Worm (Caenorhabditis elegans) whole organism, L3 larva: ENCODE results near the gene cul-4.
A peak's percentile ranks its signal among the peaks of the same experiment; 100 is the strongest.

Experiments
- R02D3.7 ChIP-seq: fragments of 150-350 bp; optimal IDR thresholded peaks from 2 replicates; lab custom pipeline; 2014; ENCODE audit warnings: missing biosample characterization, missing genetic modification characterization
- ZK546.5 ChIP-seq: sonication (generic microtip); optimal IDR thresholded peaks from 2 replicates; lab custom pipeline; 2017; ENCODE audit warnings: missing biosample characterization, missing genetic modification characterization
- aly-2 ChIP-seq: fragments of 150-350 bp; optimal IDR thresholded peaks from 2 replicates; lab custom pipeline; 2014; ENCODE audit warnings: missing biosample characterization, missing genetic modification characterization
- ama-1 ChIP-seq: fragments of 150-350 bp; optimal IDR thresholded peaks from 2 replicates; lab custom pipeline; 2018
- ceh-16 ChIP-seq: sonication (generic microtip); optimal IDR thresholded peaks from 2 replicates; lab custom pipeline; 2017; ENCODE audit warnings: missing biosample characterization, missing genetic modification characterization
- ceh-28 ChIP-seq: fragments of 150-350 bp; optimal IDR thresholded peaks from 2 replicates; lab custom pipeline; 2014; ENCODE audit warnings: missing biosample characterization, missing genetic modification reagents, missing genetic modification characterization
- ceh-82 ChIP-seq: fragments of 150-350 bp; optimal IDR thresholded peaks from 2 replicates; lab custom pipeline; 2014; ENCODE audit warnings: missing biosample characterization, missing genetic modification characterization
- ceh-9 ChIP-seq: sonication (generic microtip); optimal IDR thresholded peaks from 2 replicates; lab custom pipeline; 2018; ENCODE audit warnings: missing biosample characterization, missing genetic modification characterization
- daf-12 ChIP-seq: fragments of 150-350 bp; optimal IDR thresholded peaks from 2 replicates; lab custom pipeline; 2014; ENCODE audit warnings: missing biosample characterization, missing genetic modification reagents, missing genetic modification characterization
- egl-27 ChIP-seq: sonication (generic microtip); optimal IDR thresholded peaks from 4 replicates; lab custom pipeline; 2017; ENCODE audit warnings: missing biosample characterization, missing genetic modification reagents, missing genetic modification characterization
- egl-5 ChIP-seq: fragments of 150-350 bp; optimal IDR thresholded peaks from 2 replicates; lab custom pipeline; 2017; ENCODE audit warnings: missing biosample characterization, missing genetic modification reagents, missing genetic modification characterization, inconsistent platforms
- elt-1 ChIP-seq: fragments of 150-350 bp; optimal IDR thresholded peaks from 2 replicates; lab custom pipeline; 2014; ENCODE audit warnings: missing biosample characterization, missing genetic modification characterization
- elt-2 ChIP-seq: sonication (generic microtip); optimal IDR thresholded peaks from 2 replicates; lab custom pipeline; 2016; ENCODE audit warnings: missing genetic modification reagents, mild to moderate bottlenecking, missing genetic modification characterization, missing compliant biosample characterization
- fkh-10 ChIP-seq: sonication (generic microtip); optimal IDR thresholded peaks from 2 replicates; lab custom pipeline; 2017; ENCODE audit warnings: missing biosample characterization, missing genetic modification reagents, missing genetic modification characterization
- fos-1 ChIP-seq: fragments of 150-350 bp; optimal IDR thresholded peaks from 2 replicates; lab custom pipeline; 2014; ENCODE audit warnings: missing biosample characterization, missing genetic modification characterization
- hmg-11 ChIP-seq: sonication (generic microtip); optimal IDR thresholded peaks from 2 replicates; lab custom pipeline; 2016; ENCODE audit warnings: missing genetic modification characterization, missing compliant biosample characterization
- jun-1 ChIP-seq: fragments of 150-350 bp; optimal IDR thresholded peaks from 2 replicates; lab custom pipeline; 2014; ENCODE audit warnings: missing biosample characterization, missing genetic modification reagents, missing genetic modification characterization
- lin-15B ChIP-seq: fragments of 150-350 bp; optimal IDR thresholded peaks from 2 replicates; lab custom pipeline; 2014; ENCODE audit warnings: missing biosample characterization, missing genetic modification characterization
- lin-39 ChIP-seq: fragments of 150-350 bp; optimal IDR thresholded peaks from 2 replicates; lab custom pipeline; 2018; ENCODE audit warnings: missing biosample characterization, missing genetic modification reagents, missing genetic modification characterization
- lsy-12 ChIP-seq: sonication (generic microtip); optimal IDR thresholded peaks from 2 replicates; lab custom pipeline; 2016; ENCODE audit warnings: mild to moderate bottlenecking, missing genetic modification characterization, missing compliant biosample characterization
- mdl-1 ChIP-seq: fragments of 150-350 bp; optimal IDR thresholded peaks from 2 replicates; lab custom pipeline; 2014; ENCODE audit warnings: missing biosample characterization, missing genetic modification characterization
- mml-1 ChIP-seq: fragments of 150-350 bp; sonication (generic microtip); optimal IDR thresholded peaks from 3 replicates; lab custom pipeline; 2014; ENCODE audit warnings: missing biosample characterization, missing genetic modification characterization
- nfya-1 ChIP-seq: sonication (generic microtip); optimal IDR thresholded peaks from 2 replicates; lab custom pipeline; 2017; ENCODE audit warnings: missing genetic modification characterization, mild to moderate bottlenecking, missing compliant biosample characterization, antibody characterized with exemption, moderate library complexity; ENCODE audit not compliant: insufficient read depth
- nhr-11 ChIP-seq: fragments of 150-350 bp; optimal IDR thresholded peaks from 2 replicates; lab custom pipeline; 2014; ENCODE audit warnings: missing biosample characterization, missing genetic modification characterization
- nhr-12 ChIP-seq: fragments of 150-350 bp; optimal IDR thresholded peaks from 2 replicates; lab custom pipeline; 2014; ENCODE audit warnings: missing biosample characterization, missing genetic modification characterization
- nhr-23 ChIP-seq: fragments of 150-350 bp; optimal IDR thresholded peaks from 2 replicates; lab custom pipeline; 2014; ENCODE audit warnings: missing biosample characterization, missing genetic modification reagents, missing genetic modification characterization
- nhr-237 ChIP-seq: fragments of 150-350 bp; optimal IDR thresholded peaks from 2 replicates; lab custom pipeline; 2014; ENCODE audit warnings: missing biosample characterization, missing genetic modification characterization
- nhr-25 ChIP-seq: sonication (generic microtip); optimal IDR thresholded peaks from 2 replicates; lab custom pipeline; 2017; ENCODE audit warnings: missing biosample characterization, missing genetic modification characterization
- nhr-43 ChIP-seq: sonication (generic microtip); optimal IDR thresholded peaks from 2 replicates; lab custom pipeline; 2016; ENCODE audit warnings: mild to moderate bottlenecking, missing genetic modification characterization, missing compliant biosample characterization; ENCODE audit not compliant: poor library complexity, severe bottlenecking
- nhr-67 ChIP-seq: fragments of 150-350 bp; optimal IDR thresholded peaks from 2 replicates; lab custom pipeline; 2014; ENCODE audit warnings: missing biosample characterization, missing genetic modification characterization
- nhr-77 ChIP-seq: fragments of 150-350 bp; optimal IDR thresholded peaks from 2 replicates; lab custom pipeline; 2014; ENCODE audit warnings: missing biosample characterization, missing genetic modification characterization
- pha-4 ChIP-seq: fragments of 150-350 bp; optimal IDR thresholded peaks from 2 replicates; lab custom pipeline; 2014; ENCODE audit warnings: missing biosample characterization, missing genetic modification reagents, missing genetic modification characterization
- pqm-1 ChIP-seq: fragments of 150-350 bp; optimal IDR thresholded peaks from 2 replicates; lab custom pipeline; 2017; ENCODE audit warnings: missing biosample characterization, missing genetic modification characterization, inconsistent platforms
- sea-2 ChIP-seq: fragments of 150-350 bp; sonication (generic microtip); optimal IDR thresholded peaks from 4 replicates; lab custom pipeline; 2014; ENCODE audit warnings: missing biosample characterization, missing genetic modification reagents, missing genetic modification characterization
- snpc-4 ChIP-seq: fragments of 150-350 bp; optimal IDR thresholded peaks from 2 replicates; lab custom pipeline; 2014; ENCODE audit warnings: missing biosample characterization, missing genetic modification characterization
- tbx-2 ChIP-seq: sonication (generic microtip); optimal IDR thresholded peaks from 2 replicates; lab custom pipeline; 2016; ENCODE audit warnings: mild to moderate bottlenecking, missing genetic modification characterization, missing compliant biosample characterization
- unc-39 ChIP-seq: sonication (generic microtip); optimal IDR thresholded peaks from 4 replicates; lab custom pipeline; 2017; ENCODE audit warnings: missing biosample characterization, missing genetic modification characterization
- unc-62 ChIP-seq: fragments of 150-350 bp; sonication (generic microtip); optimal IDR thresholded peaks from 4 replicates; lab custom pipeline; 2014; ENCODE audit warnings: missing biosample characterization, missing genetic modification reagents, missing genetic modification characterization
- ztf-11 ChIP-seq: fragments of 150-350 bp; optimal IDR thresholded peaks from 2 replicates; lab custom pipeline; 2014; ENCODE audit warnings: missing biosample characterization, missing genetic modification characterization
- ztf-4 ChIP-seq: fragments of 150-350 bp; optimal IDR thresholded peaks from 2 replicates; lab custom pipeline; 2014; ENCODE audit warnings: missing biosample characterization, missing genetic modification characterization

cul-4 gene

ce11 chrII:7301670-7302151, at the start of gene cul-4:
TSS of gene cul-4 (plus strand) at chrII:7302101.
- TF ChIP-seq ceh-82 (tag; lab: Kevin White, UChicago): peak; percentile 29
- peak; percentile 53 for TF ChIP-seq R02D3.7 (tag; lab: Kevin White, UChicago)
- no peak for TF ChIP-seq elt-1
- TF ChIP-seq unc-62 (GFP tag; lab: Kevin White, UChicago): no peak
- no peak for TF ChIP-seq ceh-16 (tag; lab: Kevin White, UChicago)
- no peak for TF ChIP-seq hmg-11 (tag; lab: Kevin White, UChicago)
- TF ChIP-seq ama-1: no peak
- TF ChIP-seq lin-15B (tag; lab: Kevin White, UChicago): peak; percentile 47
- no peak for TF ChIP-seq nhr-67 (tag; lab: Kevin White, UChicago)
- no peak for TF ChIP-seq sea-2 (GFP tag; lab: Kevin White, UChicago)
- no peak for TF ChIP-seq ztf-11 (tag; lab: Kevin White, UChicago)
- peak; percentile 69 for TF ChIP-seq nhr-25 (tag; lab: Kevin White, UChicago)
- peak; percentile 47 for TF ChIP-seq elt-2 (tag; lab: Kevin White, UChicago)
- TF ChIP-seq nhr-43 (tag; lab: Kevin White, UChicago): peak; percentile 75
- no peak for TF ChIP-seq ztf-4
- TF ChIP-seq lsy-12 (tag; lab: Kevin White, UChicago): peak; percentile 25
- peak; percentile 83 for TF ChIP-seq snpc-4 (tag; lab: Kevin White, UChicago)
- peak; percentile 31 for TF ChIP-seq jun-1
- no peak for TF ChIP-seq ceh-28 (tag; lab: Kevin White, UChicago)
- TF ChIP-seq, all 47 proteins: peak for 9

ce11 chrII:7253073-7253472, 48.8 kb upstream of the cul-4 start, which contains the start of gene lsm-4:
TSS of gene lsm-4 (minus strand) at chrII:7253163.
- peak; percentile 29 for TF ChIP-seq pha-4 (tag; lab: Kevin White, UChicago)
- no peak for TF ChIP-seq elt-1
- TF ChIP-seq, all 47 proteins: peak for 1

ce11 chrII:7255614-7256162, 46.2 kb upstream of the cul-4 start, which contains the start of gene F32A5.8:
TSS of gene F32A5.8 (plus strand) at chrII:7256112.
- TF ChIP-seq ceh-28 (tag; lab: Kevin White, UChicago): no peak
- TF ChIP-seq unc-62 (GFP tag; lab: Kevin White, UChicago): no peak
- peak; percentile 62 for TF ChIP-seq pqm-1
- no peak for TF ChIP-seq mdl-1 (tag; lab: Kevin White, UChicago)
- TF ChIP-seq ZK546.5: no peak
- TF ChIP-seq jun-1: peak; percentile 33
- peak; percentile 32 for TF ChIP-seq nhr-25 (tag; lab: Kevin White, UChicago)
- TF ChIP-seq elt-2 (tag; lab: Kevin White, UChicago): peak; percentile 67
- peak; percentile 67 for TF ChIP-seq fos-1
- TF ChIP-seq ama-1: no peak
- TF ChIP-seq nhr-23 (tag; lab: Kevin White, UChicago): no peak
- peak; percentile 92 for TF ChIP-seq pha-4 (tag; lab: Kevin White, UChicago)
- no peak for TF ChIP-seq hmg-11 (tag; lab: Kevin White, UChicago)
- no peak for TF ChIP-seq nfya-1 (tag; lab: Kevin White, UChicago)
- no peak for TF ChIP-seq ceh-9 (tag; lab: Kevin White, UChicago)
- TF ChIP-seq ceh-82 (tag; lab: Kevin White, UChicago): no peak
- TF ChIP-seq, all 47 proteins: peak for 6

- TF ChIP-seq fos-1 (no peak), ztf-4 (no peak), pha-4 (tag; lab: Kevin White, UChicago) (no peak), egl-5 (tag; lab: Kevin White, UChicago) (no peak), nhr-43 (tag; lab: Kevin White, UChicago) (no peak), nhr-25 (tag; lab: Kevin White, UChicago) (no peak), nhr-12 (no peak), ceh-28 (tag; lab: Kevin White, UChicago) (no peak), tbx-2 (tag; lab: Kevin White, UChicago) (no peak), elt-1 (no peak), daf-12 (no peak), fkh-10 (GFP tag; lab: Kevin White, UChicago) (no peak), lsy-12 (tag; lab: Kevin White, UChicago) (no peak), jun-1 (no peak), pqm-1 (no peak), ama-1 (no peak)
Measured at ce11 chrII:7261854-7262253, 40.0 kb upstream of the cul-4 start, which contains the start of gene C30G12.4. TSS of gene C30G12.4 (plus strand) at chrII:7262154.

ce11 chrII:7264675-7265074, 37.2 kb upstream of the cul-4 start:
- TF ChIP-seq egl-27 (no peak), daf-12 (no peak), aly-2 (tag; lab: Kevin White, UChicago) (no peak), ztf-4 (no peak), nhr-43 (tag; lab: Kevin White, UChicago) (no peak), nhr-25 (tag; lab: Kevin White, UChicago) (no peak), nhr-11 (tag; lab: Kevin White, UChicago) (no peak), nhr-237 (tag; lab: Kevin White, UChicago) (no peak), mml-1 (tag; lab: Kevin White, UChicago) (no peak), pha-4 (tag; lab: Kevin White, UChicago) (peak; percentile 84), jun-1 (peak; percentile 76), ama-1 (no peak), snpc-4 (tag; lab: Kevin White, UChicago) (no peak), unc-39 (no peak), lsy-12 (tag; lab: Kevin White, UChicago) (no peak), mdl-1 (tag; lab: Kevin White, UChicago) (peak; percentile 38), lin-15B (tag; lab: Kevin White, UChicago) (no peak), pqm-1 (peak; percentile 59), sea-2 (GFP tag; lab: Kevin White, UChicago) (no peak), nhr-77 (tag; lab: Kevin White, UChicago) (no peak), elt-2 (tag; lab: Kevin White, UChicago) (peak; percentile 94), lin-39 (tag; lab: Kevin White, UChicago) (no peak), nhr-23 (tag; lab: Kevin White, UChicago) (no peak), unc-62 (GFP tag; lab: Kevin White, UChicago) (no peak)
